Worm (Caenorhabditis elegans) whole organism, L4/young adult: ENCODE measurements around the gene paqr-2.

ENCODE experiments used
- dao-5 ChIP-seq: sonication (generic microtip); optimal IDR thresholded peaks from 2 replicates; lab custom pipeline; 2016; ENCODE audit warnings: missing genotype, missing genetic modification characterization, moderate library complexity, missing compliant biosample characterization
- him-1 ChIP-seq: sonication (generic microtip); optimal IDR thresholded peaks from 2 replicates; lab custom pipeline; 2016; ENCODE audit warnings: missing genotype, missing genetic modification reagents, missing genetic modification characterization, missing compliant biosample characterization

DNA sequence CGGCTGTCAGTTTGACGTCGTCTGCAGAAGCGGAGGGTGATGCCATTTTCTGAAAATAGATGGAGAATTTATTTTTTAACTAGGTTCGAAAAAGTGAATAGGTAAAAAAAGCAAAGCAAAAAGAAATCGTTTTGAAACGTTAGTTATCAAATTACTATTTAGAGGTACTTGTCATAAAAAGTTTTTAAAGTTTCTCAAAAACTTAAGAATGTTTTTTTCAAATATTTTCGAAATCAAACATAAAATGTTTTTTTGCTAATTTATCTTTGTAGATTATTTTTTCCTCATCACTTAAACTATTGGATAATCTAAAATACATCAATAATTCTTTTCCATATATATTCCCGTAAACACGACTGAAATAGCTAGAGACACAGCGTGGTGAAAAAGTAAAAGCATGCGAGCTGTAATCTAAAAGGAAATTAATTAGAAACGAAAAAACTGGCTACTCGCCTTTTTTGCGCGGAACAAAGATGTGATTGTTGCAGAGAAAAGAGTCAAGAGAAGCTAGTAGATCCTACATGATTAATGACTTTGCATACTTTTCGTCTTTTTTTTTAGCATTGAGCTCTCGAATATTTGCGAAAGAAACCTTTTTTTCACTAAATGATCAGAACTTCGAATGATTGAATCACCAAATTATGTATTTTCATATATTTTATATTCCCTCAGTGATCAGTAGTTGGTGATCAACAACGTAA is 8.4 kb downstream of the paqr-2 start, which contains the start of gene szy-2:
- TF ChIP-seq him-1 (tag; lab: Kevin White, UChicago) (no peak), dao-5 (tag; lab: Kevin White, UChicago) (no peak)
